In genomic region chrX:11715263-11715659, dm6 we compare ENCODE assay signal across 1 fruit fly cellular context.
A peak's percentile ranks its signal among the peaks of the same experiment; 100 is the strongest.
TF ChIP-seq lines count a peak whose summit lies in the region.

TSS of gene Amun (minus strand) at chrX:11715565.

TF ChIP-seq in whole organism, embryonic, 481 proteins besides CTCF, POLR2A, EP300 and RAD21 (continued from another document and continues in another):
- peak; percentile 31; the same call in 1 of the 2 replicates for TF ChIP-seq CG31224 (GFP tag; IDR thresholded peaks at IDR 0.05; lab: Robert Waterston, UW)
- no peak for TF ChIP-seq CG5245 (GFP tag; optimal IDR thresholded peaks at IDR 0.05; lab: Kevin White, UChicago)
- no peak for TF ChIP-seq tin (GFP tag; optimal IDR thresholded peaks at IDR 0.05; lab: Kevin White, UChicago)
- 0 out of 2 replicates have a peak, but pooled peaks have one; percentile 13 for TF ChIP-seq CG3847 (GFP tag; IDR thresholded peaks at IDR 0.05; lab: Robert Waterston, UW)
- peak; percentile 2 for TF ChIP-seq gro (GFP tag; optimal IDR thresholded peaks at IDR 0.05; lab: Kevin White, UChicago)
- TF ChIP-seq kay (GFP tag; optimal IDR thresholded peaks at IDR 0.05; lab: Kevin White, UChicago), result no peak
- no peak for TF ChIP-seq CG1603 (tag; optimal IDR thresholded peaks at IDR 0.05; lab: Kevin White, UChicago)
- TF ChIP-seq p53 (GFP tag; optimal IDR thresholded peaks at IDR 0.05; lab: Kevin White, UChicago), result peak; percentile 56
- no peak for TF ChIP-seq CG7556 (GFP tag; optimal IDR thresholded peaks at IDR 0.05; lab: Kevin White, UChicago)
- peak; percentile 42 for TF ChIP-seq slou (GFP tag; optimal IDR thresholded peaks at IDR 0.05; lab: Kevin White, UChicago)
- TF ChIP-seq ttk (GFP tag; IDR thresholded peaks at IDR 0.05; lab: Robert Waterston, UW), result peak; percentile 8; the same call in 1 of the 2 replicates
- TF ChIP-seq pfk (GFP tag; optimal IDR thresholded peaks at IDR 0.05; lab: Kevin White, UChicago), result no peak
- no peak for TF ChIP-seq run (tag; optimal IDR thresholded peaks at IDR 0.05; lab: Kevin White, UChicago)
- no peak for TF ChIP-seq HmgD (GFP tag; optimal IDR thresholded peaks at IDR 0.05; lab: Kevin White, UChicago)
- no peak for TF ChIP-seq yki (optimal IDR thresholded peaks at IDR 0.05; lab: Kevin White, UChicago)
- TF ChIP-seq Abd-B (GFP tag; optimal IDR thresholded peaks at IDR 0.05; lab: Kevin White, UChicago), result no peak
- TF ChIP-seq CG11247 (GFP tag; IDR thresholded peaks at IDR 0.05; lab: Robert Waterston, UW), result peak; percentile 39; the same call in 1 of the 2 replicates
- TF ChIP-seq Deaf1 (tag; optimal IDR thresholded peaks at IDR 0.05; lab: Kevin White, UChicago), result no peak
- TF ChIP-seq onecut (GFP tag; IDR thresholded peaks at IDR 0.05; lab: Robert Waterston, UW), result no peak
- TF ChIP-seq pzg (GFP tag; optimal IDR thresholded peaks at IDR 0.05; lab: Kevin White, UChicago), result no peak
- TF ChIP-seq CG6765 (GFP tag; optimal IDR thresholded peaks at IDR 0.05; lab: Kevin White, UChicago), result no peak
- TF ChIP-seq CG10147 (GFP tag; optimal IDR thresholded peaks at IDR 0.05; lab: Kevin White, UChicago), result no peak
- no peak for TF ChIP-seq kah (GFP tag; optimal IDR thresholded peaks at IDR 0.05; lab: Kevin White, UChicago)
- no peak for TF ChIP-seq caup (GFP tag; optimal IDR thresholded peaks at IDR 0.05; lab: Kevin White, UChicago; ENCODE audit: severe bottlenecking)
- TF ChIP-seq pho (GFP tag; optimal IDR thresholded peaks at IDR 0.05; lab: Kevin White, UChicago), result peak; percentile 21
- no peak for TF ChIP-seq mld (GFP tag; IDR thresholded peaks at IDR 0.05; lab: Robert Waterston, UW; ENCODE audit: partially characterized antibody)
- TF ChIP-seq Myb (GFP tag; optimal IDR thresholded peaks at IDR 0.05; lab: Kevin White, UChicago), result no peak
- TF ChIP-seq CG17385 (GFP tag; optimal IDR thresholded peaks at IDR 0.05; lab: Kevin White, UChicago), result no peak
- TF ChIP-seq CG11504 (tag; optimal IDR thresholded peaks at IDR 0.05; lab: Kevin White, UChicago), result peak; percentile 3
- no peak for TF ChIP-seq jumu (GFP tag; optimal IDR thresholded peaks at IDR 0.05; lab: Kevin White, UChicago)
- TF ChIP-seq CG31388 (GFP tag; optimal IDR thresholded peaks at IDR 0.05; lab: Kevin White, UChicago), result peak; percentile 18
- TF ChIP-seq Sin3A (optimal IDR thresholded peaks at IDR 0.05; lab: Kevin White, UChicago), result no peak
- TF ChIP-seq CG1647 (GFP tag; optimal IDR thresholded peaks at IDR 0.05; lab: Kevin White, UChicago), result no peak
- TF ChIP-seq ara (GFP tag; IDR thresholded peaks at IDR 0.05; lab: Robert Waterston, UW), result 0 out of 2 replicates have a peak, but pooled peaks have one; percentile 12
- no peak for TF ChIP-seq Meics (GFP tag; optimal IDR thresholded peaks at IDR 0.05; lab: Kevin White, UChicago)
- no peak for TF ChIP-seq pan (optimal IDR thresholded peaks at IDR 0.05; lab: Kevin White, UChicago)
- TF ChIP-seq pan (GFP tag; optimal IDR thresholded peaks at IDR 0.05 in 1 of 2, IDR thresholded peaks at IDR 0.05 in 1 of 2), result peak in 1 of 2 experiments; percentile 17
- TF ChIP-seq Oli (tag; optimal IDR thresholded peaks at IDR 0.05; lab: Kevin White, UChicago), result no peak
- TF ChIP-seq zen (tag; optimal IDR thresholded peaks at IDR 0.05; lab: Kevin White, UChicago), result no peak
- TF ChIP-seq CoRest (tag; optimal IDR thresholded peaks at IDR 0.05; lab: Kevin White, UChicago), result no peak
- TF ChIP-seq Stat92E (GFP tag; optimal IDR thresholded peaks at IDR 0.05; lab: Kevin White, UChicago), result no peak
- no peak for TF ChIP-seq Adf1 (GFP tag; IDR thresholded peaks at IDR 0.05; lab: Robert Waterston, UW)
- no peak for TF ChIP-seq CG14667 (GFP tag; IDR thresholded peaks at IDR 0.05; lab: Robert Waterston, UW)
- no peak for TF ChIP-seq maf-S (GFP tag; optimal IDR thresholded peaks at IDR 0.05; lab: Kevin White, UChicago)
- TF ChIP-seq CG3281 (GFP tag; optimal IDR thresholded peaks at IDR 0.05; lab: Kevin White, UChicago), result peak; percentile 36
- TF ChIP-seq CG10267 (tag; optimal IDR thresholded peaks at IDR 0.05; lab: Kevin White, UChicago), result no peak
- no peak; the same call in 1 of the 2 replicates for TF ChIP-seq CG14014 (GFP tag; IDR thresholded peaks at IDR 0.05; lab: Robert Waterston, UW)
- no peak for TF ChIP-seq CG1792 (GFP tag; optimal IDR thresholded peaks at IDR 0.05; lab: Kevin White, UChicago)
- peak; percentile 48; the same call in 1 of the 2 replicates for TF ChIP-seq HLH3B (GFP tag; IDR thresholded peaks at IDR 0.05; lab: Robert Waterston, UW)
- no peak for TF ChIP-seq CG10654 (GFP tag; optimal IDR thresholded peaks at IDR 0.05; lab: Kevin White, UChicago)
- no peak for TF ChIP-seq MBD-R2 (GFP tag; IDR thresholded peaks at IDR 0.05; lab: Robert Waterston, UW)
- no peak for TF ChIP-seq trem (tag; optimal IDR thresholded peaks at IDR 0.05; lab: Kevin White, UChicago)
- TF ChIP-seq CG6272 (GFP tag; IDR thresholded peaks at IDR 0.05; lab: Robert Waterston, UW), result 0 out of 2 replicates have a peak, but pooled peaks have one; percentile 4
- TF ChIP-seq CG4854 (GFP tag; optimal IDR thresholded peaks at IDR 0.05; lab: Kevin White, UChicago), result no peak
- TF ChIP-seq ken (GFP tag; IDR thresholded peaks at IDR 0.05; lab: Robert Waterston, UW), result peak; percentile 60; the same call in 2 of the 3 replicates
- no peak for TF ChIP-seq lbe (GFP tag; optimal IDR thresholded peaks at IDR 0.05; lab: Kevin White, UChicago)
- TF ChIP-seq CG3838 (GFP tag; optimal IDR thresholded peaks at IDR 0.05; lab: Kevin White, UChicago), result peak; percentile 9
- TF ChIP-seq CG9817 (tag; optimal IDR thresholded peaks at IDR 0.05; lab: Kevin White, UChicago), result peak; percentile 20
- no peak for TF ChIP-seq Side (GFP tag; optimal IDR thresholded peaks at IDR 0.05; lab: Kevin White, UChicago)
- peak; percentile 25 for TF ChIP-seq CG4424 (GFP tag; optimal IDR thresholded peaks at IDR 0.05; lab: Kevin White, UChicago)
- TF ChIP-seq CG31365 (tag; optimal IDR thresholded peaks at IDR 0.05; lab: Kevin White, UChicago), result no peak
- TF ChIP-seq ab (GFP tag; optimal IDR thresholded peaks at IDR 0.05; lab: Kevin White, UChicago), result no peak
- peak; percentile 72; the same call in 3 of the 4 replicates for TF ChIP-seq Gug (GFP tag; IDR thresholded peaks at IDR 0.05; lab: Robert Waterston, UW)
- no peak for TF ChIP-seq Asciz (GFP tag; optimal IDR thresholded peaks at IDR 0.05; lab: Kevin White, UChicago)
- TF ChIP-seq CG12104 (GFP tag; optimal IDR thresholded peaks at IDR 0.05; lab: Kevin White, UChicago), result no peak
- TF ChIP-seq CG2116 (GFP tag; optimal IDR thresholded peaks at IDR 0.05; lab: Kevin White, UChicago), result no peak
- no peak for TF ChIP-seq CG11560 (tag; IDR thresholded peaks at IDR 0.05; lab: Robert Waterston, UW)
- no peak for TF ChIP-seq Doc2 (GFP tag; IDR thresholded peaks at IDR 0.05; lab: Robert Waterston, UW)
- TF ChIP-seq Dref (GFP tag; IDR thresholded peaks at IDR 0.05; lab: Robert Waterston, UW), result no peak
- TF ChIP-seq ssp (GFP tag; IDR thresholded peaks at IDR 0.05; lab: Robert Waterston, UW), result peak; percentile 46; the same call in 1 of the 2 replicates
- no peak for TF ChIP-seq Atf6 (GFP tag; IDR thresholded peaks at IDR 0.05; lab: Robert Waterston, UW)
- no peak for TF ChIP-seq CG32772 (GFP tag; IDR thresholded peaks at IDR 0.05; lab: Robert Waterston, UW)
- TF ChIP-seq Mes4 (GFP tag; optimal IDR thresholded peaks at IDR 0.05; lab: Kevin White, UChicago), result no peak
- TF ChIP-seq D (optimal IDR thresholded peaks at IDR 0.05; lab: Kevin White, UChicago), result no peak
- no peak for TF ChIP-seq D (GFP tag; optimal IDR thresholded peaks at IDR 0.05; lab: Kevin White, UChicago)
- no peak for TF ChIP-seq CG2129 (GFP tag; IDR thresholded peaks at IDR 0.05; lab: Robert Waterston, UW; ENCODE audit: partially characterized antibody)
- TF ChIP-seq toy (GFP tag; IDR thresholded peaks at IDR 0.05; lab: Robert Waterston, UW), result no peak
- no peak for TF ChIP-seq CG10274 (GFP tag; optimal IDR thresholded peaks at IDR 0.05; lab: Kevin White, UChicago)
- no peak for TF ChIP-seq Lpt (GFP tag; optimal IDR thresholded peaks at IDR 0.05; lab: Kevin White, UChicago)
- TF ChIP-seq sd (tag; optimal IDR thresholded peaks at IDR 0.05; lab: Kevin White, UChicago), result no peak
- TF ChIP-seq luna (GFP tag; optimal IDR thresholded peaks at IDR 0.05; lab: Kevin White, UChicago), result no peak
- TF ChIP-seq zfh2 (GFP tag; optimal IDR thresholded peaks at IDR 0.05; lab: Kevin White, UChicago), result peak; percentile 49
- no peak for TF ChIP-seq dmrt99B (tag; optimal IDR thresholded peaks at IDR 0.05; lab: Kevin White, UChicago)
- TF ChIP-seq tgo (GFP tag; IDR thresholded peaks at IDR 0.05; lab: Robert Waterston, UW), result no peak
- TF ChIP-seq ewg (GFP tag; optimal IDR thresholded peaks at IDR 0.05; lab: Kevin White, UChicago), result peak; percentile 6
- TF ChIP-seq klu (GFP tag; IDR thresholded peaks at IDR 0.05; lab: Robert Waterston, UW), result peak; percentile 32; the same call in 1 of the 2 replicates
- TF ChIP-seq prd (optimal IDR thresholded peaks at IDR 0.05; lab: Kevin White, UChicago), result no peak
- peak; percentile 45 for TF ChIP-seq prd (GFP tag; IDR thresholded peaks at IDR 0.05; lab: Robert Waterston, UW)
- TF ChIP-seq Xbp1 (GFP tag; optimal IDR thresholded peaks at IDR 0.05; lab: Kevin White, UChicago), result peak; percentile 6
- no peak for TF ChIP-seq CG12299 (tag; optimal IDR thresholded peaks at IDR 0.05; lab: Kevin White, UChicago)
- TF ChIP-seq CG11093 (GFP tag; IDR thresholded peaks at IDR 0.05; lab: Robert Waterston, UW), result no peak
- TF ChIP-seq CG12155 (GFP tag; optimal IDR thresholded peaks at IDR 0.05; lab: Kevin White, UChicago), result no peak
- TF ChIP-seq zfh1 (GFP tag; IDR thresholded peaks at IDR 0.05; lab: Robert Waterston, UW), result peak; percentile 27; the same call in 2 of the 3 replicates
- TF ChIP-seq esg (GFP tag; conservative IDR thresholded peaks at IDR 0.05; lab: Robert Waterston, UW), result no peak
- no peak for TF ChIP-seq CrebB (tag; optimal IDR thresholded peaks at IDR 0.05; lab: Kevin White, UChicago)
- no peak for TF ChIP-seq CG9437 (GFP tag; optimal IDR thresholded peaks at IDR 0.05; lab: Kevin White, UChicago)
- TF ChIP-seq BtbVII (GFP tag; optimal IDR thresholded peaks at IDR 0.05; lab: Kevin White, UChicago), result no peak
- no peak for TF ChIP-seq grn (GFP tag; optimal IDR thresholded peaks at IDR 0.05; lab: Kevin White, UChicago)
- TF ChIP-seq Sox100B (GFP tag; optimal IDR thresholded peaks at IDR 0.05; lab: Kevin White, UChicago), result no peak
- peak; percentile 3 for TF ChIP-seq Atf-2 (GFP tag; optimal IDR thresholded peaks at IDR 0.05; lab: Kevin White, UChicago)
- TF ChIP-seq CG9797 (GFP tag; optimal IDR thresholded peaks at IDR 0.05; lab: Kevin White, UChicago), result no peak
- TF ChIP-seq trh (GFP tag; optimal IDR thresholded peaks at IDR 0.05; lab: Kevin White, UChicago), result no peak
- TF ChIP-seq Antp (GFP tag; optimal IDR thresholded peaks at IDR 0.05; lab: Kevin White, UChicago), result peak; percentile 45
- no peak for TF ChIP-seq CG8281 (tag; optimal IDR thresholded peaks at IDR 0.05; lab: Kevin White, UChicago)
- no peak for TF ChIP-seq CG16815 (GFP tag; optimal IDR thresholded peaks at IDR 0.05; lab: Kevin White, UChicago)
- peak; percentile 19 for TF ChIP-seq ash1 (GFP tag; optimal IDR thresholded peaks at IDR 0.05; lab: Kevin White, UChicago)
- TF ChIP-seq lola (GFP tag; optimal IDR thresholded peaks at IDR 0.05; lab: Kevin White, UChicago), result peak in 1 of 3 experiments; percentile 13
- peak; percentile 97 for TF ChIP-seq CG4820 (GFP tag; optimal IDR thresholded peaks at IDR 0.05; lab: Kevin White, UChicago)
- no peak for TF ChIP-seq CG7745 (tag; optimal IDR thresholded peaks at IDR 0.05; lab: Kevin White, UChicago)
- 0 out of 2 replicates have a peak, but pooled peaks have one; percentile 29 for TF ChIP-seq Xrp1 (GFP tag; IDR thresholded peaks at IDR 0.05; lab: Robert Waterston, UW)
- no peak for TF ChIP-seq Kr (GFP tag; optimal IDR thresholded peaks at IDR 0.05; lab: Kevin White, UChicago)
- TF ChIP-seq CG3065 (GFP tag; optimal IDR thresholded peaks at IDR 0.05; lab: Kevin White, UChicago), result no peak
- TF ChIP-seq fd64A (GFP tag; optimal IDR thresholded peaks at IDR 0.05; lab: Kevin White, UChicago), result no peak
- no peak for TF ChIP-seq Camta (GFP tag; optimal IDR thresholded peaks at IDR 0.05; lab: Kevin White, UChicago)
- TF ChIP-seq so (GFP tag; IDR thresholded peaks at IDR 0.05; lab: Robert Waterston, UW), result no peak
- no peak for TF ChIP-seq CG18619 (GFP tag; optimal IDR thresholded peaks at IDR 0.05; lab: Kevin White, UChicago)
- peak; percentile 45; the same call in 1 of the 2 replicates for TF ChIP-seq lmd (GFP tag; IDR thresholded peaks at IDR 0.05; lab: Robert Waterston, UW)
- TF ChIP-seq Eip74EF (GFP tag; optimal IDR thresholded peaks at IDR 0.05; lab: Kevin White, UChicago), result no peak
- TF ChIP-seq tx (GFP tag; optimal IDR thresholded peaks at IDR 0.05; lab: Kevin White, UChicago), result no peak
- no peak for TF ChIP-seq CG8765 (GFP tag; IDR thresholded peaks at IDR 0.05; lab: Robert Waterston, UW)
- TF ChIP-seq CG2678 (tag; optimal IDR thresholded peaks at IDR 0.05; lab: Kevin White, UChicago), result peak; percentile 35
- no peak for TF ChIP-seq dan (GFP tag; IDR thresholded peaks at IDR 0.05; lab: Robert Waterston, UW)
- no peak for TF ChIP-seq tna (GFP tag; IDR thresholded peaks at IDR 0.05; lab: Robert Waterston, UW; ENCODE audit: partially characterized antibody)
- TF ChIP-seq bcd (GFP tag; optimal IDR thresholded peaks at IDR 0.05; lab: Kevin White, UChicago), result no peak
- no peak for TF ChIP-seq Lhr (GFP tag; optimal IDR thresholded peaks at IDR 0.05; lab: Kevin White, UChicago)
- no peak for TF ChIP-seq phol (tag; optimal IDR thresholded peaks at IDR 0.05; lab: Kevin White, UChicago)
- TF ChIP-seq CG14860 (GFP tag; IDR thresholded peaks at IDR 0.05; lab: Robert Waterston, UW; ENCODE audit: partially characterized antibody), result no peak
- no peak for TF ChIP-seq gfzf (GFP tag; optimal IDR thresholded peaks at IDR 0.05; lab: Kevin White, UChicago)
- no peak for TF ChIP-seq CG6791 (GFP tag; IDR thresholded peaks at IDR 0.05; lab: Robert Waterston, UW; ENCODE audit: partially characterized antibody)
- TF ChIP-seq row (GFP tag; IDR thresholded peaks at IDR 0.05; lab: Robert Waterston, UW), result no peak; the same call in 2 of the 3 replicates
- no peak for TF ChIP-seq Hand (GFP tag; optimal IDR thresholded peaks at IDR 0.05; lab: Kevin White, UChicago)
- no peak for TF ChIP-seq CG18764 (GFP tag; optimal IDR thresholded peaks at IDR 0.05; lab: Kevin White, UChicago)
- TF ChIP-seq CG13624 (GFP tag; optimal IDR thresholded peaks at IDR 0.05; lab: Kevin White, UChicago), result peak; percentile 21
- no peak for TF ChIP-seq CG12219 (GFP tag; optimal IDR thresholded peaks at IDR 0.05; lab: Kevin White, UChicago)
- no peak for TF ChIP-seq MESR4 (GFP tag; optimal IDR thresholded peaks at IDR 0.05; lab: Kevin White, UChicago)
- TF ChIP-seq Med (GFP tag; lab: Kevin White, UChicago), result peak; percentile 75
